Worm (Caenorhabditis elegans) whole organism, L3 larva: Measurements from ENCODE around the gene Y57G11B.6.

Source experiments
- R02D3.7 ChIP-seq: fragments of 150-350 bp; optimal IDR thresholded peaks from 2 replicates; lab custom pipeline; 2014; ENCODE audit warnings: missing biosample characterization, missing genetic modification characterization
- ZK546.5 ChIP-seq: sonication (generic microtip); optimal IDR thresholded peaks from 2 replicates; lab custom pipeline; 2017; ENCODE audit warnings: missing biosample characterization, missing genetic modification characterization
- aly-2 ChIP-seq: fragments of 150-350 bp; optimal IDR thresholded peaks from 2 replicates; lab custom pipeline; 2014; ENCODE audit warnings: missing biosample characterization, missing genetic modification characterization
- ama-1 ChIP-seq: fragments of 150-350 bp; optimal IDR thresholded peaks from 2 replicates; lab custom pipeline; 2018
- ceh-16 ChIP-seq: sonication (generic microtip); optimal IDR thresholded peaks from 2 replicates; lab custom pipeline; 2017; ENCODE audit warnings: missing biosample characterization, missing genetic modification characterization
- ceh-82 ChIP-seq: fragments of 150-350 bp; optimal IDR thresholded peaks from 2 replicates; lab custom pipeline; 2014; ENCODE audit warnings: missing biosample characterization, missing genetic modification characterization
- ceh-9 ChIP-seq: sonication (generic microtip); optimal IDR thresholded peaks from 2 replicates; lab custom pipeline; 2018; ENCODE audit warnings: missing biosample characterization, missing genetic modification characterization
- daf-12 ChIP-seq: fragments of 150-350 bp; optimal IDR thresholded peaks from 2 replicates; lab custom pipeline; 2014; ENCODE audit warnings: missing biosample characterization, missing genetic modification reagents, missing genetic modification characterization
- egl-27 ChIP-seq: sonication (generic microtip); optimal IDR thresholded peaks from 4 replicates; lab custom pipeline; 2017; ENCODE audit warnings: missing biosample characterization, missing genetic modification reagents, missing genetic modification characterization
- egl-5 ChIP-seq: fragments of 150-350 bp; optimal IDR thresholded peaks from 2 replicates; lab custom pipeline; 2017; ENCODE audit warnings: missing biosample characterization, missing genetic modification reagents, missing genetic modification characterization, inconsistent platforms
- elt-1 ChIP-seq: fragments of 150-350 bp; optimal IDR thresholded peaks from 2 replicates; lab custom pipeline; 2014; ENCODE audit warnings: missing biosample characterization, missing genetic modification characterization
- elt-2 ChIP-seq: sonication (generic microtip); optimal IDR thresholded peaks from 2 replicates; lab custom pipeline; 2016; ENCODE audit warnings: missing genetic modification reagents, mild to moderate bottlenecking, missing genetic modification characterization, missing compliant biosample characterization
- elt-3 ChIP-seq, 3 experiments: fragments of 150-350 bp in 1 of 3; sonication (generic microtip) in 2 of 3; optimal IDR thresholded peaks; 2 replicates in 2 of 3; 4 replicates in 1 of 3; lab custom pipeline; 2014 to 2017; ENCODE audit warnings: missing biosample characterization in 3 of 3, missing genetic modification characterization in 3 of 3
- fkh-10 ChIP-seq: sonication (generic microtip); optimal IDR thresholded peaks from 2 replicates; lab custom pipeline; 2017; ENCODE audit warnings: missing biosample characterization, missing genetic modification reagents, missing genetic modification characterization
- fkh-2 ChIP-seq: fragments of 150-350 bp; optimal IDR thresholded peaks from 2 replicates; lab custom pipeline; 2014; ENCODE audit warnings: missing biosample characterization, missing genetic modification reagents, missing genetic modification characterization
- hmg-11 ChIP-seq: sonication (generic microtip); optimal IDR thresholded peaks from 2 replicates; lab custom pipeline; 2016; ENCODE audit warnings: missing genetic modification characterization, missing compliant biosample characterization
- jun-1 ChIP-seq: fragments of 150-350 bp; optimal IDR thresholded peaks from 2 replicates; lab custom pipeline; 2014; ENCODE audit warnings: missing biosample characterization, missing genetic modification reagents, missing genetic modification characterization
- lin-15B ChIP-seq: fragments of 150-350 bp; optimal IDR thresholded peaks from 2 replicates; lab custom pipeline; 2014; ENCODE audit warnings: missing biosample characterization, missing genetic modification characterization
- lsy-12 ChIP-seq: sonication (generic microtip); optimal IDR thresholded peaks from 2 replicates; lab custom pipeline; 2016; ENCODE audit warnings: mild to moderate bottlenecking, missing genetic modification characterization, missing compliant biosample characterization
- mdl-1 ChIP-seq: fragments of 150-350 bp; optimal IDR thresholded peaks from 2 replicates; lab custom pipeline; 2014; ENCODE audit warnings: missing biosample characterization, missing genetic modification characterization
- mml-1 ChIP-seq: fragments of 150-350 bp; sonication (generic microtip); optimal IDR thresholded peaks from 3 replicates; lab custom pipeline; 2014; ENCODE audit warnings: missing biosample characterization, missing genetic modification characterization
- nhr-12 ChIP-seq: fragments of 150-350 bp; optimal IDR thresholded peaks from 2 replicates; lab custom pipeline; 2014; ENCODE audit warnings: missing biosample characterization, missing genetic modification characterization
- nhr-25 ChIP-seq: sonication (generic microtip); optimal IDR thresholded peaks from 2 replicates; lab custom pipeline; 2017; ENCODE audit warnings: missing biosample characterization, missing genetic modification characterization
- nhr-28 ChIP-seq: fragments of 150-350 bp; optimal IDR thresholded peaks from 2 replicates; lab custom pipeline; 2014; ENCODE audit warnings: missing biosample characterization, missing genetic modification characterization
- nhr-43 ChIP-seq: sonication (generic microtip); optimal IDR thresholded peaks from 2 replicates; lab custom pipeline; 2016; ENCODE audit warnings: mild to moderate bottlenecking, missing genetic modification characterization, missing compliant biosample characterization; ENCODE audit not compliant: poor library complexity, severe bottlenecking
- nhr-67 ChIP-seq: fragments of 150-350 bp; optimal IDR thresholded peaks from 2 replicates; lab custom pipeline; 2014; ENCODE audit warnings: missing biosample characterization, missing genetic modification characterization
- nhr-77 ChIP-seq: fragments of 150-350 bp; optimal IDR thresholded peaks from 2 replicates; lab custom pipeline; 2014; ENCODE audit warnings: missing biosample characterization, missing genetic modification characterization
- pha-4 ChIP-seq: fragments of 150-350 bp; optimal IDR thresholded peaks from 2 replicates; lab custom pipeline; 2014; ENCODE audit warnings: missing biosample characterization, missing genetic modification reagents, missing genetic modification characterization
- sea-2 ChIP-seq: fragments of 150-350 bp; sonication (generic microtip); optimal IDR thresholded peaks from 4 replicates; lab custom pipeline; 2014; ENCODE audit warnings: missing biosample characterization, missing genetic modification reagents, missing genetic modification characterization
- skn-1 ChIP-seq: fragments of 150-350 bp; optimal IDR thresholded peaks from 2 replicates; lab custom pipeline; 2014; ENCODE audit warnings: missing biosample characterization, missing genetic modification characterization
- tbx-2 ChIP-seq: sonication (generic microtip); optimal IDR thresholded peaks from 2 replicates; lab custom pipeline; 2016; ENCODE audit warnings: mild to moderate bottlenecking, missing genetic modification characterization, missing compliant biosample characterization
- unc-62 ChIP-seq: fragments of 150-350 bp; sonication (generic microtip); optimal IDR thresholded peaks from 4 replicates; lab custom pipeline; 2014; ENCODE audit warnings: missing biosample characterization, missing genetic modification reagents, missing genetic modification characterization
- ztf-4 ChIP-seq: fragments of 150-350 bp; optimal IDR thresholded peaks from 2 replicates; lab custom pipeline; 2014; ENCODE audit warnings: missing biosample characterization, missing genetic modification characterization

The Y57G11B.6 gene

ce11 chrIV:14536911-14537310 is 17.8 kb downstream of the Y57G11B.6 start, which contains the start of gene T27E7.5:
T27E7.5 (plus strand) TSS chrIV:14537163.
- TF ChIP-seq mdl-1 (tag; lab: Kevin White, UChicago), result no peak
- no peak for TF ChIP-seq ceh-9
- TF ChIP-seq nhr-67 (tag; lab: Kevin White, UChicago), result no peak

DNA sequence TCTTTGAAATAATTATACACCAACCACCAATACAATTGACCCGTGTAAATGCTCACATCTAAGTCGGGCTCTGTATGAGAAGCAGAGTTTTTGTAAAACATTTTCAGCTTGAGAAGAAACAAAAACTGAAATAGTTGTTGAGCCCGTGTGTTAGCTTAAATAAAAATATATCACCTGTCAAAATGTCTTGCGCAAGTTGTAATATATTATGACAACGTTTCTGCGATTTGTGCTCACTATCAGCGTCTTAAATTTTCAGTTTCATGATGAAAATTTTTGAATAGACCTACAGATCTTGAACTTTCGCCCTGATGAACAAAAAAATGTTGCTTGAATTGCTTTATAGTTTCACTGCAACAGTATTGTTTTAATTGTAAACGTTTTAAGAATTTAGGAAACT is 19.7 kb downstream of the Y57G11B.6 start, which contains the start of gene T27E7.4:
Gene T27E7.4 (minus strand): TSS at position 101 of the 400 bp plus-strand sequence.
- TF ChIP-seq ceh-9 (no peak), elt-1 (tag; lab: Kevin White, UChicago) (no peak), elt-2 (tag; lab: Kevin White, UChicago) (no peak), ama-1 (lab: Kevin White, UChicago) (no peak), nhr-43 (no peak), aly-2 (tag; lab: Kevin White, UChicago) (no peak), ztf-4 (tag; lab: Kevin White, UChicago) (no peak), daf-12 (tag; lab: Kevin White, UChicago) (no peak), unc-62 (GFP tag; lab: Kevin White, UChicago) (no peak), nhr-77 (tag; lab: Kevin White, UChicago) (no peak), nhr-25 (tag; lab: Kevin White, UChicago) (no peak), nhr-67 (tag; lab: Kevin White, UChicago) (no peak), elt-3 (tag; optimal IDR thresholded peaks at IDR 0.05; lab: Kevin White, UChicago) (no peak), ceh-82 (tag; lab: Kevin White, UChicago) (no peak), R02D3.7 (tag; lab: Kevin White, UChicago) (no peak), nhr-12 (tag; lab: Kevin White, UChicago) (no peak), egl-27 (tag; lab: Kevin White, UChicago) (no peak), fkh-10 (GFP tag; lab: Kevin White, UChicago) (no peak), jun-1 (tag; lab: Kevin White, UChicago) (no peak), pha-4 (no peak)
- TF ChIP-seq, all 47 proteins: peak for 0

- TF ChIP-seq nhr-12 (tag; lab: Kevin White, UChicago) (no peak), lsy-12 (tag; lab: Kevin White, UChicago) (no peak)
Observed at ce11 chrIV:14532366-14532765, 22.3 kb downstream of the Y57G11B.6 start.

- TF ChIP-seq skn-1 (tag; lab: Kevin White, UChicago) (no peak), nhr-28 (tag; lab: Kevin White, UChicago) (no peak)
Observed at ce11 chrIV:14530031-14530430, 24.7 kb downstream of the Y57G11B.6 start.

DNA sequence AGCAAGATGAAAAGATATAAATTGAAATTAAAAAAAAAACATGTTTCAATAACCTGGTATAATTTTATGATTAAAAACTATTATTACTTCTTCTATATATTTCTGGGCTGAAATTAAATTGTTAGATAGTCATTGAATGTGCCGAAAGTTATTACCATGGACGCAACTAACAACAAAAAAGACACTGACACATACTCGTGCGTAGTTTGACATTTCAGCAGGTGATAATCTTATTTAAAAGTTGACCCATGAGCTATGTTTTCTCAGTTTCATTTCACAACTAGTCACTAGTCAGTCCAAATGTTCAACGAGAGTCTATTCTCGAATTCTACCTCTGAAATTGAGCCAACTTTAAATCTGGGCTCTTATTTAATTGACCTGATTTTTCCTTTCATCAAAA is 26.0 kb downstream of the Y57G11B.6 start, which contains the start of gene T27E7.3:
Gene T27E7.3 (plus strand): TSS at position 301 of the 400 bp plus-strand sequence.
- TF ChIP-seq sea-2 (GFP tag; lab: Kevin White, UChicago) (no peak), ama-1 (lab: Kevin White, UChicago) (no peak), egl-5 (no peak), nhr-67 (tag; lab: Kevin White, UChicago) (no peak), daf-12 (tag; lab: Kevin White, UChicago) (no peak), mml-1 (tag; lab: Kevin White, UChicago) (no peak), jun-1 (tag; lab: Kevin White, UChicago) (no peak), lin-15B (tag; lab: Kevin White, UChicago) (no peak), ceh-16 (tag; lab: Kevin White, UChicago) (no peak), ZK546.5 (tag; lab: Kevin White, UChicago) (no peak), tbx-2 (tag; lab: Kevin White, UChicago) (no peak), nhr-12 (tag; lab: Kevin White, UChicago) (no peak), nhr-25 (tag; lab: Kevin White, UChicago) (no peak), hmg-11 (tag; lab: Kevin White, UChicago) (no peak), fkh-10 (GFP tag; lab: Kevin White, UChicago) (no peak), fkh-2 (no peak), ztf-4 (tag; lab: Kevin White, UChicago) (no peak), nhr-28 (tag; lab: Kevin White, UChicago) (no peak)
